Fruit fly (Drosophila melanogaster): ENCODE results near the gene Prx4.

dm6 chr3L:3058970-3059883 is 17.1 kb downstream of the Prx4 start:
- TF ChIP-seq ey (GFP tag; optimal IDR thresholded peaks at IDR 0.05) (peak; percentile 8), dl (GFP tag; optimal IDR thresholded peaks at IDR 0.05; ENCODE audit: insufficient read depth in 1 of 2, partially characterized antibody in 2 of 2) (no peak), pan (optimal IDR thresholded peaks at IDR 0.05) (no peak), N (GFP tag; optimal IDR thresholded peaks at IDR 0.05) (no peak), usp (GFP tag; optimal IDR thresholded peaks at IDR 0.05) (no peak)
